Worm (Caenorhabditis elegans) whole organism, late embryonic: ENCODE measurements around the gene ver-3.

Source experiments
- C38D4.7 ChIP-seq: fragments of 200-800 bp; sonication (Bioruptor generic); optimal IDR thresholded peaks from 2 replicates; lab custom pipeline; 2018; ENCODE audit warnings: mild to moderate bottlenecking, missing genetic modification characterization, moderate library complexity, missing compliant biosample characterization
- F13H6.1 ChIP-seq: sonication (generic microtip); optimal IDR thresholded peaks from 2 replicates; lab custom pipeline; 2016; ENCODE audit warnings: missing genetic modification characterization, missing compliant biosample characterization
- T23F11.4 ChIP-seq: fragments of 200-800 bp; sonication (Bioruptor generic); optimal IDR thresholded peaks from 2 replicates; lab custom pipeline; 2018; ENCODE audit warnings: mild to moderate bottlenecking, missing genetic modification characterization, missing compliant biosample characterization
- ceh-22 ChIP-seq: sonication (generic microtip); optimal IDR thresholded peaks from 2 replicates; lab custom pipeline; 2017; ENCODE audit warnings: missing biosample characterization, missing genetic modification characterization
- ceh-34 ChIP-seq: sonication (generic microtip); optimal IDR thresholded peaks from 2 replicates; lab custom pipeline; 2016; ENCODE audit warnings: mild to moderate bottlenecking, missing genetic modification characterization, missing compliant biosample characterization
- ceh-45 ChIP-seq: fragments of 200-800 bp; sonication (Bioruptor generic); IDR thresholded peaks from 2 replicates; pipeline ENCODE4 v1.3.6; 2022; ENCODE audit warnings: missing genetic modification reagents, missing genetic modification characterization, missing compliant biosample characterization
- ceh-48 ChIP-seq: sonication (generic microtip); optimal IDR thresholded peaks from 2 replicates; lab custom pipeline; 2016; ENCODE audit warnings: missing genetic modification characterization, inconsistent platforms, missing compliant biosample characterization
- ceh-6 ChIP-seq: fragments of 200-800 bp; sonication (Bioruptor generic); optimal IDR thresholded peaks from 2 replicates; lab custom pipeline; 2018; ENCODE audit warnings: mild to moderate bottlenecking, missing genetic modification characterization, missing compliant biosample characterization
- ceh-9 ChIP-seq: sonication (generic microtip); optimal IDR thresholded peaks from 2 replicates; lab custom pipeline; 2016; ENCODE audit warnings: mild to moderate bottlenecking, missing genetic modification characterization, inconsistent platforms, missing compliant biosample characterization
- dve-1 ChIP-seq: sonication (generic microtip); optimal IDR thresholded peaks from 2 replicates; lab custom pipeline; 2017; ENCODE audit warnings: antibody characterized with exemption, mild to moderate bottlenecking, missing genetic modification characterization, missing compliant biosample characterization
- elt-2 ChIP-seq: sonication (generic microtip); optimal IDR thresholded peaks from 2 replicates; lab custom pipeline; 2016; ENCODE audit warnings: missing genetic modification reagents, missing genetic modification characterization, missing compliant biosample characterization
- elt-4 ChIP-seq: sonication (generic microtip); optimal IDR thresholded peaks from 2 replicates; lab custom pipeline; 2016; ENCODE audit warnings: missing genetic modification characterization, missing compliant biosample characterization
- ets-4 ChIP-seq: sonication (generic microtip); optimal IDR thresholded peaks from 2 replicates; lab custom pipeline; 2016; ENCODE audit warnings: missing genetic modification characterization, missing compliant biosample characterization
- fax-1 ChIP-seq: sonication (generic microtip); optimal IDR thresholded peaks from 2 replicates; lab custom pipeline; 2016; ENCODE audit warnings: missing genotype, missing genetic modification characterization, missing compliant biosample characterization
- fkh-10 ChIP-seq: fragments of 150-350 bp; optimal IDR thresholded peaks from 2 replicates; lab custom pipeline; 2014; ENCODE audit warnings: missing biosample characterization, missing genetic modification reagents, missing genetic modification characterization
- fkh-6 ChIP-seq: sonication (generic microtip); optimal IDR thresholded peaks from 2 replicates; lab custom pipeline; 2016; ENCODE audit warnings: missing genetic modification characterization, missing compliant biosample characterization
- hlh-6 ChIP-seq: sonication (generic microtip); optimal IDR thresholded peaks from 2 replicates; lab custom pipeline; 2016; ENCODE audit warnings: missing genotype, missing genetic modification characterization, missing compliant biosample characterization
- hlh-8 ChIP-seq: sonication (generic microtip); optimal IDR thresholded peaks from 2 replicates; lab custom pipeline; 2016; ENCODE audit warnings: missing genotype, missing genetic modification characterization, missing compliant biosample characterization
- lim-6 ChIP-seq: sonication (generic microtip); optimal IDR thresholded peaks from 2 replicates; lab custom pipeline; 2016; ENCODE audit warnings: missing genetic modification characterization, missing compliant biosample characterization
- lin-11 ChIP-seq: fragments of 200-800 bp; sonication (Bioruptor generic); optimal IDR thresholded peaks from 2 replicates; lab custom pipeline; 2018; ENCODE audit warnings: mild to moderate bottlenecking, missing genetic modification characterization, missing compliant biosample characterization
- mec-3 ChIP-seq: sonication (generic microtip); optimal IDR thresholded peaks from 2 replicates; lab custom pipeline; 2016; ENCODE audit warnings: borderline replicate concordance, missing genetic modification characterization, missing compliant biosample characterization
- nfya-1 ChIP-seq: sonication (generic microtip); optimal IDR thresholded peaks from 2 replicates; lab custom pipeline; 2017; ENCODE audit warnings: missing genetic modification characterization, mild to moderate bottlenecking, missing compliant biosample characterization, antibody characterized with exemption, moderate library complexity
- nhr-11 ChIP-seq: fragments of 150-350 bp; optimal IDR thresholded peaks from 2 replicates; lab custom pipeline; 2014; ENCODE audit warnings: missing biosample characterization, missing genetic modification characterization
- odd-2 ChIP-seq: sonication (generic microtip); optimal IDR thresholded peaks from 2 replicates; lab custom pipeline; 2017; ENCODE audit warnings: antibody characterized with exemption, mild to moderate bottlenecking, missing genetic modification characterization, missing compliant biosample characterization
- pat-9 ChIP-seq: fragments of 200-800 bp; sonication (Bioruptor generic); optimal IDR thresholded peaks from 2 replicates; lab custom pipeline; 2018; ENCODE audit warnings: mild to moderate bottlenecking, missing genetic modification characterization, moderate library complexity, missing compliant biosample characterization
- pax-1 ChIP-seq: fragments of 150-350 bp; optimal IDR thresholded peaks from 2 replicates; lab custom pipeline; 2014; ENCODE audit warnings: missing biosample characterization, missing genetic modification characterization
- pqm-1 ChIP-seq: sonication (generic microtip); optimal IDR thresholded peaks from 2 replicates; lab custom pipeline; 2016; ENCODE audit warnings: missing genetic modification characterization, missing compliant biosample characterization
- pros-1 ChIP-seq: fragments of 150-350 bp; optimal IDR thresholded peaks from 2 replicates; lab custom pipeline; 2014; ENCODE audit warnings: missing biosample characterization, missing genetic modification reagents, missing genetic modification characterization
- rnt-1 ChIP-seq: sonication (generic microtip); optimal IDR thresholded peaks from 2 replicates; lab custom pipeline; 2016; ENCODE audit warnings: missing genetic modification characterization, missing compliant biosample characterization
- syd-9 ChIP-seq: sonication (generic microtip); optimal IDR thresholded peaks from 2 replicates; lab custom pipeline; 2016; ENCODE audit warnings: mild to moderate bottlenecking, missing genetic modification characterization, moderate library complexity, missing compliant biosample characterization
- tbx-2 ChIP-seq: sonication (generic microtip); optimal IDR thresholded peaks from 2 replicates; lab custom pipeline; 2016; ENCODE audit warnings: missing genetic modification characterization, missing compliant biosample characterization
- tbx-7 ChIP-seq: sonication (generic microtip); optimal IDR thresholded peaks from 2 replicates; lab custom pipeline; 2016; ENCODE audit warnings: missing genotype, missing genetic modification characterization, missing compliant biosample characterization
- ttx-3 ChIP-seq: sonication (generic microtip); optimal IDR thresholded peaks from 2 replicates; lab custom pipeline; 2016; ENCODE audit warnings: missing genetic modification reagents, missing genetic modification characterization, missing compliant biosample characterization
- unc-42 ChIP-seq: sonication (generic microtip); optimal IDR thresholded peaks from 2 replicates; lab custom pipeline; 2016; ENCODE audit warnings: missing genotype, missing genetic modification characterization, missing compliant biosample characterization
- zip-5 ChIP-seq: sonication (generic microtip); optimal IDR thresholded peaks from 2 replicates; lab custom pipeline; 2016; ENCODE audit warnings: missing genetic modification characterization, missing compliant biosample characterization
- ztf-16 ChIP-seq: sonication (generic microtip); optimal IDR thresholded peaks from 2 replicates; lab custom pipeline; 2017; ENCODE audit warnings: missing genetic modification characterization, missing compliant biosample characterization

The ver-3 gene

DNA sequence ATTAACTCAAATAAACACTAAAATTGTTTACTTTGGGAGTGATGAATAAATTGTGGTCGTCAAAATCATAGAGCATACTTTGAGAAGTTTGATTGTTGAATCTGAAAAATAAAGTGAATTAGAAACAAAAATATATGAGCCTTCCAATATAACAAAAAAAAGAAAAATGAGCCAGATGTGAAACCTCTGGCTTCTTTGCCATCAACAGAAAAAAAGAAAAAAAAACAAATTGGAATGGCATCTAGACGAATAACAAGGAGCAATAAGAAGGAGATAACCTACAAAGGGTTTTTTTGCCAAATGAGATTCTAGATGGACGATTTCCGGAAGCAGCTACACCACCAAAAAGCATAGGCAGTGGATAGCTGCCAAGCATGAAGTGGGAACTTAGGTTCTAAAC, 18.3 kb downstream of the ver-3 start, which contains the start of gene F58A3.4:
TSS of gene F58A3.4 (minus strand) at position 101 of the 400 bp plus-strand sequence.
- no peak for TF ChIP-seq lin-11 (tag; lab: Kevin White, UChicago)
- TF ChIP-seq F13H6.1 (tag; lab: Kevin White, UChicago): no peak
- TF ChIP-seq ceh-48: no peak

- TF ChIP-seq mec-3 (no peak), tbx-2 (tag; lab: Kevin White, UChicago) (no peak), hlh-6 (no peak), ceh-45 (no peak), elt-4 (tag; lab: Kevin White, UChicago) (no peak), pqm-1 (tag; lab: Kevin White, UChicago) (no peak), C38D4.7 (GFP tag; lab: Kevin White, UChicago) (no peak), ceh-9 (tag; lab: Kevin White, UChicago) (no peak)
- TF ChIP-seq, all 69 proteins: peak for 0
Measured at ce11 chrX:11012337-11012736, 20.1 kb downstream of the ver-3 start, which contains the start of gene F58A3.3. Gene F58A3.3, plus strand, starts transcription at chrX:11012637.

- TF ChIP-seq ttx-3 (tag; lab: Kevin White, UChicago) (no peak), C38D4.7 (GFP tag; lab: Kevin White, UChicago) (no peak), nhr-11 (no peak), elt-4 (tag; lab: Kevin White, UChicago) (no peak), fkh-10 (GFP tag; lab: Kevin White, UChicago) (no peak), ceh-48 (no peak), ceh-34 (tag; lab: Kevin White, UChicago) (no peak), syd-9 (tag; lab: Kevin White, UChicago) (no peak), ets-4 (tag; lab: Kevin White, UChicago) (no peak), T23F11.4 (GFP tag; lab: Kevin White, UChicago) (no peak), ceh-45 (no peak), fax-1 (tag; lab: Kevin White, UChicago) (no peak), ceh-22 (no peak), lim-6 (tag; lab: Kevin White, UChicago) (no peak), zip-5 (tag; lab: Kevin White, UChicago) (no peak), fkh-6 (no peak), hlh-8 (tag; lab: Kevin White, UChicago) (no peak)
Measured at ce11 chrX:11014394-11015280, 22.4 kb downstream of the ver-3 start.

DNA sequence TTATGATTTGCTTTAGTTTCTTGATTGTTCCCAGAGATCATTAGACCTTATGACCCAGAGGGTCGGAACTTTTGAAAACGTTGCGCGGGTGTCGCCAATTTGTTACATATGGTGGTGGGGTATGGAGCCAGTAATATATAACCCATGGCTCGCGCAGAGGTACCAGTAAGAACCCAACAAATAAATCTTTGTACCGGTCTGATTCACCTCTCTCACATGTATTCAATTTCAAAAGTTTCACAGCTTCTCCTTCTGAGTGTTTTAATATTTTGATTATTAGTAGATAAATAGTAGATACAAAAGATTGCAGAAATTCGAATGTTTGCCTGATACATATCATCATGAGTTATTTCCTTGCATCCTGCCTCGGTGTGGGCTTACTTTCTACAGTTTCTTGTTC, 23.8 kb downstream of the ver-3 start, which contains the start of gene egl-15:
TSS of gene egl-15 (plus strand) at position 301 of the 400 bp plus-strand sequence.
- TF ChIP-seq pqm-1 (tag; lab: Kevin White, UChicago) (no peak), ceh-22 (no peak), unc-42 (tag; lab: Kevin White, UChicago) (no peak)
- TF ChIP-seq, all 69 proteins: peak for 0

DNA sequence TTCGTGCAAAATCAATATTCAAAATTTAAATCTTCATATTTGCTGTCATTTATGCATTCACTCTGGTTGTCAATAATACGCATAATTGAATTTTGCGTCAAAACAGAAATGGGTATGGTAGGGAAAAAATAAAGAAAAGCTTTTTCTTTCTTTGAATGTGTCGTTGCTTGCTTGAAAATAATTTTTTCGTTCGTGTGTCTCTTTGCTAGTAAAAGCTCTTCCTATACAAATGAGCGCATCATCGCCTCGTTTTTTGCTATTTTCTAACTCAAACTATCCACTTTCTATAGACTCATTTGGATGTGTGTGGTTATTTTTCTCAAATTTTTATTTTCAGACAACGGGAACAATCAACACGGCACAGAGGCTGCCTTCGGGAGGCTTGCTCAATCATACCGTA, 36.3 kb downstream of the ver-3 start, which contains the start of gene ldb-1:
TSS of gene ldb-1 (plus strand) at position 301 of the 400 bp plus-strand sequence.
- no peak for TF ChIP-seq zip-5 (tag; lab: Kevin White, UChicago)
- no peak for TF ChIP-seq pat-9 (tag; lab: Kevin White, UChicago)
- TF ChIP-seq tbx-7 (tag; lab: Kevin White, UChicago): no peak
- TF ChIP-seq elt-2 (tag; lab: Kevin White, UChicago): no peak
- TF ChIP-seq pqm-1 (tag; lab: Kevin White, UChicago): no peak
- TF ChIP-seq rnt-1 (tag; lab: Kevin White, UChicago): no peak
- TF ChIP-seq ztf-16 (tag; lab: Kevin White, UChicago): no peak
- no peak for TF ChIP-seq fax-1 (tag; lab: Kevin White, UChicago)
- no peak for TF ChIP-seq lim-6 (tag; lab: Kevin White, UChicago)
- no peak for TF ChIP-seq dve-1 (tag; lab: Kevin White, UChicago)
- TF ChIP-seq T23F11.4 (GFP tag; lab: Kevin White, UChicago): no peak
- no peak for TF ChIP-seq pros-1
- TF ChIP-seq ceh-6 (GFP tag; lab: Kevin White, UChicago): no peak
- no peak for TF ChIP-seq pax-1 (tag; lab: Kevin White, UChicago)
- no peak for TF ChIP-seq odd-2 (tag; lab: Kevin White, UChicago)
- no peak for TF ChIP-seq tbx-2 (tag; lab: Kevin White, UChicago)
- TF ChIP-seq nfya-1 (tag; lab: Kevin White, UChicago): no peak
